Worm (Caenorhabditis elegans) whole organism, L2 larva: ENCODE results near the gene twk-12.

Experiments used
- C34F6.9 ChIP-seq: fragments of 150-350 bp; optimal IDR thresholded peaks from 2 replicates; lab custom pipeline; 2014; ENCODE audit warnings: missing biosample characterization, missing genetic modification characterization
- F13H6.1 ChIP-seq: sonication (generic microtip); optimal IDR thresholded peaks from 2 replicates; lab custom pipeline; 2016; ENCODE audit warnings: missing genetic modification characterization, missing compliant biosample characterization
- R02D3.7 ChIP-seq: fragments of 150-350 bp; optimal IDR thresholded peaks from 2 replicates; lab custom pipeline; 2014; ENCODE audit warnings: missing biosample characterization, missing genetic modification characterization
- Y55F3AM.14 ChIP-seq: fragments of 200-800 bp; sonication (Bioruptor generic); optimal IDR thresholded peaks from 2 replicates; lab custom pipeline; 2018; ENCODE audit warnings: mild to moderate bottlenecking, missing genetic modification characterization, missing compliant biosample characterization
- ZK546.5 ChIP-seq: sonication (generic microtip); optimal IDR thresholded peaks from 2 replicates; lab custom pipeline; 2017; ENCODE audit warnings: missing biosample characterization, missing genetic modification characterization
- alr-1 ChIP-seq: fragments of 150-350 bp; optimal IDR thresholded peaks from 2 replicates; lab custom pipeline; 2014; ENCODE audit warnings: missing biosample characterization, missing genetic modification characterization
- aly-2 ChIP-seq: fragments of 150-350 bp; optimal IDR thresholded peaks from 2 replicates; lab custom pipeline; 2014; ENCODE audit warnings: missing biosample characterization, missing genetic modification characterization
- ama-1 ChIP-seq: fragments of 150-350 bp; optimal IDR thresholded peaks from 2 replicates; lab custom pipeline; 2018; ENCODE audit warnings: inconsistent platforms
- blmp-1 ChIP-seq: sonication (generic microtip); optimal IDR thresholded peaks from 2 replicates; lab custom pipeline; 2017; ENCODE audit warnings: missing genetic modification characterization, mild to moderate bottlenecking, missing compliant biosample characterization, antibody characterized with exemption, moderate library complexity; ENCODE audit not compliant: insufficient read depth
- ceh-16 ChIP-seq: fragments of 150-350 bp; optimal IDR thresholded peaks from 2 replicates; lab custom pipeline; 2014; ENCODE audit warnings: missing biosample characterization, missing genetic modification characterization
- ceh-82 ChIP-seq: fragments of 150-350 bp; optimal IDR thresholded peaks from 2 replicates; lab custom pipeline; 2014; ENCODE audit warnings: missing biosample characterization, missing genetic modification characterization
- crh-2 ChIP-seq: sonication (generic microtip); optimal IDR thresholded peaks from 2 replicates; lab custom pipeline; 2017; ENCODE audit warnings: missing biosample characterization, missing genetic modification characterization
- dmd-4 ChIP-seq: sonication (generic microtip); optimal IDR thresholded peaks from 2 replicates; lab custom pipeline; 2017; ENCODE audit warnings: missing biosample characterization, missing genetic modification characterization
- egl-27 ChIP-seq: sonication (generic microtip); optimal IDR thresholded peaks from 3 replicates; lab custom pipeline; 2017; ENCODE audit warnings: missing biosample characterization, missing genetic modification reagents, missing genetic modification characterization
- elt-1 ChIP-seq: fragments of 150-350 bp; optimal IDR thresholded peaks from 2 replicates; lab custom pipeline; 2014; ENCODE audit warnings: missing biosample characterization, missing genetic modification characterization
- elt-3 ChIP-seq: sonication (generic microtip); optimal IDR thresholded peaks from 2 replicates; lab custom pipeline; 2017; ENCODE audit warnings: missing biosample characterization, missing genetic modification characterization
- fos-1 ChIP-seq: fragments of 150-350 bp; optimal IDR thresholded peaks from 2 replicates; lab custom pipeline; 2014; ENCODE audit warnings: missing biosample characterization, missing genetic modification characterization
- gmeb-1 ChIP-seq: fragments of 150-350 bp; optimal IDR thresholded peaks from 2 replicates; lab custom pipeline; 2014; ENCODE audit warnings: missing biosample characterization, missing genetic modification characterization
- lin-11 ChIP-seq: fragments of 150-350 bp; sonication (generic microtip); optimal IDR thresholded peaks from 2 replicates; lab custom pipeline; 2014; ENCODE audit warnings: missing biosample characterization, missing genetic modification characterization, inconsistent platforms, mixed read lengths
- lin-13 ChIP-seq: fragments of 150-350 bp; optimal IDR thresholded peaks from 2 replicates; lab custom pipeline; 2014; ENCODE audit warnings: missing biosample characterization, missing genetic modification reagents, missing genetic modification characterization
- lin-39 ChIP-seq: fragments of 150-350 bp; optimal IDR thresholded peaks from 2 replicates; lab custom pipeline; 2014; ENCODE audit warnings: missing biosample characterization, missing genetic modification reagents, missing genetic modification characterization
- lsy-2 ChIP-seq, 2 experiments: fragments of 150-350 bp in 1 of 2; sonication (generic microtip) in 1 of 2; optimal IDR thresholded peaks; 2 replicates each; lab custom pipeline; 2014 to 2017; ENCODE audit warnings: missing biosample characterization in 2 of 2, missing genetic modification characterization in 2 of 2
- mab-5 ChIP-seq: fragments of 150-350 bp; optimal IDR thresholded peaks from 2 replicates; lab custom pipeline; 2014; ENCODE audit warnings: missing biosample characterization, missing genetic modification characterization
- mbf-1 ChIP-seq: sonication (generic microtip); optimal IDR thresholded peaks from 2 replicates; lab custom pipeline; 2017; ENCODE audit warnings: missing biosample characterization, missing genetic modification characterization
- mdl-1 ChIP-seq, 2 experiments: fragments of 150-350 bp in 1 of 2; sonication (generic microtip) in 1 of 2; optimal IDR thresholded peaks; 2 replicates each; lab custom pipeline; 2017; ENCODE audit warnings: missing biosample characterization in 2 of 2, missing genetic modification characterization in 2 of 2
- nhr-10 ChIP-seq: sonication (generic microtip); optimal IDR thresholded peaks from 2 replicates; lab custom pipeline; 2017; ENCODE audit warnings: missing biosample characterization, missing genetic modification characterization
- nhr-11 ChIP-seq: fragments of 150-350 bp; optimal IDR thresholded peaks from 2 replicates; lab custom pipeline; 2014; ENCODE audit warnings: missing biosample characterization, missing genetic modification characterization
- nhr-12 ChIP-seq: fragments of 150-350 bp; optimal IDR thresholded peaks from 2 replicates; lab custom pipeline; 2014; ENCODE audit warnings: missing biosample characterization, missing genetic modification characterization
- nhr-129 ChIP-seq: fragments of 150-350 bp; optimal IDR thresholded peaks from 2 replicates; lab custom pipeline; 2014; ENCODE audit warnings: missing biosample characterization, missing genetic modification characterization
- nhr-21 ChIP-seq: fragments of 150-350 bp; optimal IDR thresholded peaks from 2 replicates; lab custom pipeline; 2014; ENCODE audit warnings: missing biosample characterization, missing genetic modification characterization
- nhr-23 ChIP-seq: fragments of 150-350 bp; optimal IDR thresholded peaks from 2 replicates; lab custom pipeline; 2014; ENCODE audit warnings: missing biosample characterization, missing genetic modification reagents, missing genetic modification characterization
- nhr-237 ChIP-seq: fragments of 150-350 bp; optimal IDR thresholded peaks from 2 replicates; lab custom pipeline; 2014; ENCODE audit warnings: missing biosample characterization, missing genetic modification characterization
- nhr-25 ChIP-seq: fragments of 150-350 bp; sonication (generic microtip); optimal IDR thresholded peaks from 3 replicates; lab custom pipeline; 2014; ENCODE audit warnings: missing biosample characterization, missing genetic modification characterization
- nhr-6 ChIP-seq: fragments of 150-350 bp; optimal IDR thresholded peaks from 2 replicates; lab custom pipeline; 2014; ENCODE audit warnings: missing biosample characterization, missing genetic modification characterization
- nhr-77 ChIP-seq: fragments of 150-350 bp; optimal IDR thresholded peaks from 2 replicates; lab custom pipeline; 2014; ENCODE audit warnings: missing biosample characterization, missing genetic modification characterization
- peb-1 ChIP-seq: fragments of 150-350 bp; optimal IDR thresholded peaks from 2 replicates; lab custom pipeline; 2014; ENCODE audit warnings: missing biosample characterization, missing genetic modification characterization
- sem-4 ChIP-seq: fragments of 150-350 bp; optimal IDR thresholded peaks from 2 replicates; lab custom pipeline; 2014; ENCODE audit warnings: missing biosample characterization, missing genetic modification reagents, missing genetic modification characterization
- skn-1 ChIP-seq: sonication (generic microtip); optimal IDR thresholded peaks from 2 replicates; lab custom pipeline; 2017; ENCODE audit warnings: missing biosample characterization, missing genetic modification characterization
- sma-3 ChIP-seq: sonication (generic microtip); optimal IDR thresholded peaks from 2 replicates; lab custom pipeline; 2016; ENCODE audit warnings: missing genetic modification reagents, missing genetic modification characterization, missing compliant biosample characterization
- sma-9 ChIP-seq, 2 experiments: fragments of 150-350 bp in 1 of 2; sonication (generic microtip) in 1 of 2; optimal IDR thresholded peaks; 2 replicates each; lab custom pipeline; 2014 to 2016; ENCODE audit warnings: missing genetic modification characterization in 2 of 2, mild to moderate bottlenecking in 1 of 2, missing biosample characterization in 1 of 2, missing compliant biosample characterization in 1 of 2, missing genetic modification reagents in 1 of 2, moderate library complexity in 1 of 2
- snpc-4 ChIP-seq: fragments of 150-350 bp; optimal IDR thresholded peaks from 2 replicates; lab custom pipeline; 2014; ENCODE audit warnings: missing biosample characterization, missing genetic modification characterization
- unc-39 ChIP-seq: fragments of 150-350 bp; optimal IDR thresholded peaks from 2 replicates; lab custom pipeline; 2014; ENCODE audit warnings: missing biosample characterization, missing genetic modification characterization
- unc-55 ChIP-seq: fragments of 150-350 bp; sonication (generic microtip); optimal IDR thresholded peaks from 3 replicates; lab custom pipeline; 2014; ENCODE audit warnings: missing biosample characterization, missing genetic modification reagents, missing genetic modification characterization
- unc-62 ChIP-seq: fragments of 150-350 bp; optimal IDR thresholded peaks from 2 replicates; lab custom pipeline; 2014; ENCODE audit warnings: missing biosample characterization, missing genetic modification reagents, missing genetic modification characterization
- zag-1 ChIP-seq: fragments of 150-350 bp; optimal IDR thresholded peaks from 2 replicates; lab custom pipeline; 2014; ENCODE audit warnings: missing biosample characterization, missing genetic modification characterization
- ztf-1 ChIP-seq: fragments of 200-800 bp; sonication (Bioruptor generic); conservative IDR thresholded peaks from 2 replicates; pipeline ENCODE4 v1.3.6; 2022; ENCODE audit warnings: missing genetic modification characterization, missing compliant biosample characterization
- ztf-11 ChIP-seq: sonication (generic microtip); optimal IDR thresholded peaks from 2 replicates; lab custom pipeline; 2017; ENCODE audit warnings: missing biosample characterization, missing genetic modification characterization
- ztf-4 ChIP-seq: fragments of 150-350 bp; optimal IDR thresholded peaks from 2 replicates; lab custom pipeline; 2014; ENCODE audit warnings: missing biosample characterization, missing genetic modification characterization

Gene twk-12

ce11 chrV:10672601-10673000 is 5.2 kb downstream of the twk-12 start:
- peak; percentile 28 for TF ChIP-seq F13H6.1 (tag; lab: Kevin White, UChicago)
- TF ChIP-seq unc-62 (GFP tag; lab: Kevin White, UChicago) = no peak
- no peak for TF ChIP-seq lin-13
- no peak for TF ChIP-seq elt-1
- TF ChIP-seq, all 48 proteins: peak for 1

- TF ChIP-seq egl-27 (tag; lab: Kevin White, UChicago) (no peak), R02D3.7 (tag; lab: Kevin White, UChicago) (no peak), unc-62 (GFP tag; lab: Kevin White, UChicago) (no peak), nhr-6 (tag; lab: Kevin White, UChicago) (no peak), blmp-1 (no peak), ZK546.5 (tag; lab: Kevin White, UChicago) (no peak)
Measured at ce11 chrV:10675978-10676377, 8.6 kb downstream of the twk-12 start.

ce11 chrV:10677459-10677858 is 10.1 kb downstream of the twk-12 start:
- TF ChIP-seq skn-1 (no peak), sma-3 (GFP tag; lab: Kevin White, UChicago) (no peak), R02D3.7 (tag; lab: Kevin White, UChicago) (no peak), Y55F3AM.14 (GFP tag; lab: Kevin White, UChicago) (peak; percentile 60), nhr-77 (tag; lab: Kevin White, UChicago) (no peak), elt-1 (no peak), egl-27 (tag; lab: Kevin White, UChicago) (no peak), ceh-82 (no peak), nhr-129 (peak; percentile 73), ZK546.5 (tag; lab: Kevin White, UChicago) (no peak), unc-55 (GFP tag; lab: Kevin White, UChicago) (peak; percentile 66), gmeb-1 (tag; lab: Kevin White, UChicago) (no peak), nhr-10 (tag; lab: Kevin White, UChicago) (no peak), nhr-11 (tag; lab: Kevin White, UChicago) (no peak), snpc-4 (tag; lab: Kevin White, UChicago) (no peak), crh-2 (tag; lab: Kevin White, UChicago) (peak; percentile 13), mbf-1 (tag; lab: Kevin White, UChicago) (no peak), lin-13 (no peak), zag-1 (tag; lab: Kevin White, UChicago) (peak; percentile 70), lin-11 (peak; percentile 15), elt-3 (tag; lab: Kevin White, UChicago) (no peak), ztf-4 (tag; lab: Kevin White, UChicago) (no peak), nhr-12 (tag; lab: Kevin White, UChicago) (no peak), sma-9 (GFP tag; optimal IDR thresholded peaks at IDR 0.05; lab: Kevin White, UChicago) (no peak), sma-9 (tag; optimal IDR thresholded peaks at IDR 0.05; lab: Kevin White, UChicago) (no peak), fos-1 (no peak), nhr-25 (no peak), nhr-6 (tag; lab: Kevin White, UChicago) (no peak), blmp-1 (no peak), ama-1 (lab: Kevin White, UChicago) (no peak), nhr-23 (tag; lab: Kevin White, UChicago) (no peak), aly-2 (no peak), F13H6.1 (tag; lab: Kevin White, UChicago) (peak; percentile 64), unc-39 (tag; lab: Kevin White, UChicago) (no peak), mdl-1 (tag; optimal IDR thresholded peaks at IDR 0.05; lab: Kevin White, UChicago) (peak in 1 of 2 experiments; percentile 41), lsy-2 (tag; optimal IDR thresholded peaks at IDR 0.05; lab: Kevin White, UChicago) (peak in 1 of 2 experiments; percentile 52), ceh-16 (tag; lab: Kevin White, UChicago) (no peak), C34F6.9 (tag; lab: Kevin White, UChicago) (peak; percentile 81), peb-1 (tag; lab: Kevin White, UChicago) (no peak), sem-4 (no peak), nhr-237 (tag; lab: Kevin White, UChicago) (no peak), dmd-4 (tag; lab: Kevin White, UChicago) (no peak), lin-39 (tag; lab: Kevin White, UChicago) (no peak), alr-1 (tag; lab: Kevin White, UChicago) (no peak), ztf-11 (tag; lab: Kevin White, UChicago) (no peak), nhr-21 (tag; lab: Kevin White, UChicago) (no peak), ztf-1 (GFP tag; lab: Robert Waterston, UW) (no peak), mab-5 (no peak), unc-62 (GFP tag; lab: Kevin White, UChicago) (no peak)
